Fruit fly (Drosophila melanogaster) whole organism, embryonic: ENCODE results near the gene Lamtor3.

Experiments
- Awh ChIP-seq: fragments of 200-800 bp; sonication (Bioruptor generic); IDR thresholded peaks from 2 replicates; pipeline ENCODE4, ENCODE4 v1.3.6; 2022; ENCODE audit warnings: missing biosample characterization, missing genetic modification characterization
- B-H1 ChIP-seq: fragments of 200-800 bp; sonication (Bioruptor generic); IDR thresholded peaks from 3 replicates; pipeline ENCODE4 v1.3.6; 2022; ENCODE audit warnings: missing biosample characterization, missing genetic modification characterization
- Bgb ChIP-seq: fragments of 200-800 bp; sonication (Bioruptor generic); IDR thresholded peaks from 2 replicates; pipeline ENCODE4 v1.3.6; 2022; ENCODE audit warnings: missing biosample characterization, missing genetic modification characterization; ENCODE audit not compliant: partially characterized antibody
- CG10147 ChIP-seq: fragments of 200-800 bp; sonication (Bioruptor generic); optimal IDR thresholded peaks from 2 replicates; lab custom pipeline; 2019; ENCODE audit warnings: missing biosample characterization, mild to moderate bottlenecking, missing genetic modification characterization, moderate library complexity
- CG10274 ChIP-seq: fragments of 200-800 bp; sonication (Bioruptor generic); optimal IDR thresholded peaks from 3 replicates; lab custom pipeline; 2017; ENCODE audit warnings: missing biosample characterization, mild to moderate bottlenecking, missing genetic modification characterization
- CG10321 ChIP-seq: fragments of 200-800 bp; sonication (Bioruptor generic); IDR thresholded peaks from 2 replicates; pipeline ENCODE4 v1.3.6; 2022; ENCODE audit warnings: missing biosample characterization, missing genetic modification characterization
- CG11504 ChIP-seq: fragments of 200-800 bp; sonication (Bioruptor generic); optimal IDR thresholded peaks from 3 replicates; lab custom pipeline; 2019; ENCODE audit warnings: missing biosample characterization, mild to moderate bottlenecking, missing genetic modification characterization, moderate library complexity
- CG12659 ChIP-seq: fragments of 200-800 bp; sonication (Bioruptor generic); optimal IDR thresholded peaks from 3 replicates; lab custom pipeline; 2017; ENCODE audit warnings: mild to moderate bottlenecking, missing biosample characterization, missing genetic modification reagents, missing genetic modification characterization
- CG15601 ChIP-seq: fragments of 200-800 bp; sonication (Bioruptor generic); optimal IDR thresholded peaks from 3 replicates; lab custom pipeline; 2019; ENCODE audit warnings: missing biosample characterization, mild to moderate bottlenecking, missing genetic modification characterization, moderate library complexity
- CG1603 ChIP-seq: fragments of 200-800 bp; sonication (Bioruptor generic); optimal IDR thresholded peaks from 2 replicates; lab custom pipeline; 2019; ENCODE audit warnings: missing biosample characterization, mild to moderate bottlenecking, missing genetic modification characterization, moderate library complexity
- CG17328 ChIP-seq: fragments of 200-800 bp; sonication (Bioruptor generic); IDR thresholded peaks from 2 replicates; pipeline ENCODE4 v1.3.6; 2022; ENCODE audit warnings: missing biosample characterization, missing genetic modification characterization
- CG17359 ChIP-seq: fragments of 200-800 bp; sonication (Bioruptor generic); optimal IDR thresholded peaks from 3 replicates; lab custom pipeline; 2018; ENCODE audit warnings: missing biosample characterization, mild to moderate bottlenecking, missing genetic modification characterization, moderate library complexity
- CG17361 ChIP-seq: fragments of 200-800 bp; sonication (Bioruptor generic); IDR thresholded peaks from 3 replicates; pipeline ENCODE4 v1.3.6; 2022; ENCODE audit warnings: missing biosample characterization, missing genetic modification characterization
- CG17802 ChIP-seq: fragments of 200-800 bp; sonication (Bioruptor generic); optimal IDR thresholded peaks from 2 replicates; lab custom pipeline; 2018; ENCODE audit warnings: missing biosample characterization, mild to moderate bottlenecking, missing genetic modification characterization, moderate library complexity
- CG31224 ChIP-seq: fragments of 200-800 bp; sonication (Bioruptor generic); IDR thresholded peaks from 2 replicates; pipeline ENCODE4 v1.3.6; 2022; ENCODE audit warnings: missing biosample characterization, missing genetic modification characterization
- CG3281 ChIP-seq: fragments of 200-800 bp; sonication (Bioruptor generic); optimal IDR thresholded peaks from 3 replicates; lab custom pipeline; 2017; ENCODE audit warnings: missing biosample characterization, mild to moderate bottlenecking, missing genetic modification characterization
- CG34376 ChIP-seq: fragments of 200-800 bp; sonication (Bioruptor generic); optimal IDR thresholded peaks from 2 replicates; lab custom pipeline; 2018; ENCODE audit warnings: missing biosample characterization, mild to moderate bottlenecking, missing genetic modification characterization
- CG4282 ChIP-seq: fragments of 200-800 bp; sonication (Bioruptor generic); optimal IDR thresholded peaks from 2 replicates; lab custom pipeline; 2016; ENCODE audit warnings: missing biosample characterization, missing genetic modification characterization
- CG8765 ChIP-seq: fragments of 200-800 bp; sonication (Bioruptor generic); IDR thresholded peaks from 2 replicates; pipeline ENCODE4 v1.3.6; 2022; ENCODE audit warnings: missing biosample characterization, missing genetic modification characterization
- CG9609 ChIP-seq: fragments of 200-800 bp; sonication (Bioruptor generic); optimal IDR thresholded peaks from 3 replicates; lab custom pipeline; 2016; ENCODE audit warnings: missing biosample characterization, missing genetic modification characterization
- CG9727 ChIP-seq: fragments of 200-800 bp; sonication (Bioruptor generic); optimal IDR thresholded peaks from 3 replicates; lab custom pipeline; 2017; ENCODE audit warnings: missing biosample characterization, mild to moderate bottlenecking, missing genetic modification characterization
- CG9797 ChIP-seq: fragments of 200-800 bp; sonication (Bioruptor generic); optimal IDR thresholded peaks from 3 replicates; lab custom pipeline; 2018; ENCODE audit warnings: missing biosample characterization, mild to moderate bottlenecking, missing genetic modification characterization
- Chrac-16 ChIP-seq: fragments of 200-800 bp; sonication (Bioruptor generic); optimal IDR thresholded peaks from 3 replicates; lab custom pipeline; 2016; ENCODE audit warnings: missing biosample characterization, missing genetic modification characterization
- D19A ChIP-seq: fragments of 200-800 bp; optimal IDR thresholded peaks from 3 replicates; lab custom pipeline; 2019; ENCODE audit warnings: missing biosample characterization, mild to moderate bottlenecking, missing genetic modification characterization, moderate library complexity
- Dek ChIP-seq: fragments of 200-800 bp; sonication (Bioruptor generic); optimal IDR thresholded peaks from 3 replicates; lab custom pipeline; 2019; ENCODE audit warnings: missing biosample characterization, mild to moderate bottlenecking, missing genetic modification characterization, moderate library complexity
- Elba2 ChIP-seq: fragments of 200-800 bp; sonication (Bioruptor generic); optimal IDR thresholded peaks from 3 replicates; lab custom pipeline; 2016; ENCODE audit warnings: missing biosample characterization, missing genetic modification characterization
- Gsc ChIP-seq: fragments of 200-800 bp; sonication (Bioruptor generic); IDR thresholded peaks from 2 replicates; pipeline ENCODE4 v1.3.6; 2022; ENCODE audit warnings: missing biosample characterization, missing genetic modification characterization
- Lhr ChIP-seq: fragments of 200-800 bp; sonication (Bioruptor generic); optimal IDR thresholded peaks from 3 replicates; lab custom pipeline; 2017; ENCODE audit warnings: mild to moderate bottlenecking, missing biosample characterization, missing genetic modification reagents, missing genetic modification characterization
- MBD-R2 ChIP-seq: fragments of 200-800 bp; sonication (Bioruptor generic); IDR thresholded peaks from 2 replicates; pipeline ENCODE4 v1.3.6; 2022; ENCODE audit warnings: missing biosample characterization, missing genetic modification characterization
- Pdp1 ChIP-seq, 2 experiments: fragments of 200-800 bp; sonication (Bioruptor generic); optimal IDR thresholded peaks; 3 replicates each; lab custom pipeline; 2016; ENCODE audit warnings: missing biosample characterization in 2 of 2, missing genetic modification characterization in 2 of 2, mild to moderate bottlenecking in 1 of 2, moderate library complexity in 1 of 2
- Six4 ChIP-seq: fragments of 200-800 bp; sonication (Bioruptor generic); optimal IDR thresholded peaks from 2 replicates; lab custom pipeline; 2016; ENCODE audit warnings: missing biosample characterization, missing genetic modification characterization
- Spps ChIP-seq: fragments of 200-800 bp; sonication (Bioruptor generic); optimal IDR thresholded peaks from 2 replicates; lab custom pipeline; 2018; ENCODE audit warnings: missing biosample characterization, mild to moderate bottlenecking, missing genetic modification characterization
- Taf1 ChIP-seq: fragments of 200-800 bp; sonication (Bioruptor generic); IDR thresholded peaks from 2 replicates; pipeline ENCODE4 v1.3.6; 2022; ENCODE audit warnings: missing biosample characterization, missing genetic modification characterization
- abd-A ChIP-seq: fragments of 200-800 bp; sonication (Bioruptor generic); optimal IDR thresholded peaks from 3 replicates; lab custom pipeline; 2019; ENCODE audit warnings: missing biosample characterization, mild to moderate bottlenecking, missing genetic modification characterization, moderate library complexity
- aop ChIP-seq: fragments of 200-800 bp; sonication (Bioruptor generic); IDR thresholded peaks from 2 replicates; pipeline ENCODE4 v1.3.6; 2022; ENCODE audit warnings: missing biosample characterization, missing genetic modification characterization
- bbx ChIP-seq: fragments of 200-800 bp; sonication (Bioruptor generic); IDR thresholded peaks from 2 replicates; pipeline ENCODE4 v1.3.6; 2022; ENCODE audit warnings: missing biosample characterization, missing genetic modification characterization; ENCODE audit not compliant: partially characterized antibody
- caup ChIP-seq: fragments of 200-800 bp; sonication (Bioruptor generic); optimal IDR thresholded peaks from 3 replicates; lab custom pipeline; 2017; ENCODE audit warnings: missing biosample characterization, mild to moderate bottlenecking, missing genetic modification characterization, moderate library complexity; ENCODE audit not compliant: severe bottlenecking
- chinmo ChIP-seq: fragments of 200-800 bp; sonication (Bioruptor generic); IDR thresholded peaks from 4 replicates; pipeline ENCODE4 v1.3.6; 2022; ENCODE audit warnings: missing biosample characterization, missing genetic modification characterization; ENCODE audit not compliant: partially characterized antibody
- gce ChIP-seq: fragments of 200-800 bp; sonication (Bioruptor generic); IDR thresholded peaks from 3 replicates; pipeline ENCODE4 v1.3.6; 2022; ENCODE audit warnings: missing biosample characterization, missing genetic modification characterization
- jigr1 ChIP-seq: fragments of 200-800 bp; sonication (Bioruptor generic); IDR thresholded peaks from 3 replicates; pipeline ENCODE4 v1.3.6; 2022; ENCODE audit warnings: missing biosample characterization, missing genetic modification characterization
- odd ChIP-seq: fragments of 200-800 bp; sonication (Bioruptor generic); optimal IDR thresholded peaks from 2 replicates; lab custom pipeline; 2017; ENCODE audit warnings: missing biosample characterization, mild to moderate bottlenecking, missing genetic modification characterization
- onecut ChIP-seq: fragments of 200-800 bp; sonication (Bioruptor generic); IDR thresholded peaks from 2 replicates; pipeline ENCODE4 v1.3.6; 2022; ENCODE audit warnings: missing biosample characterization, missing genetic modification characterization
- org-1 ChIP-seq: fragments of 200-800 bp; sonication (Bioruptor generic); optimal IDR thresholded peaks from 2 replicates; lab custom pipeline; 2017; ENCODE audit warnings: missing biosample characterization, missing genetic modification characterization
- sens ChIP-seq: fragments of 200-800 bp; sonication (Bioruptor generic); peaks from one replicate; lab custom pipeline; 2016; ENCODE audit warnings: missing biosample characterization, missing genetic modification characterization
- sim ChIP-seq: fragments of 200-800 bp; sonication (Bioruptor generic); IDR thresholded peaks from 2 replicates; pipeline ENCODE4 v1.3.6; 2022; ENCODE audit warnings: missing biosample characterization, missing genetic modification characterization
- sna ChIP-seq: fragments of 200-800 bp; sonication (Bioruptor generic); IDR thresholded peaks from 2 replicates; pipeline ENCODE4 v1.3.6; 2022; ENCODE audit warnings: missing biosample characterization, missing genetic modification characterization; ENCODE audit not compliant: partially characterized antibody
- sr ChIP-seq: fragments of 200-800 bp; sonication (Bioruptor generic); IDR thresholded peaks from 3 replicates; pipeline ENCODE4 v1.3.6; 2022; ENCODE audit warnings: missing biosample characterization, missing genetic modification characterization
- sug ChIP-seq: fragments of 200-800 bp; optimal IDR thresholded peaks from 2 replicates; lab custom pipeline; 2019; ENCODE audit warnings: missing biosample characterization, mild to moderate bottlenecking, missing genetic modification characterization, moderate library complexity
- tap ChIP-seq: fragments of 200-800 bp; optimal IDR thresholded peaks from 3 replicates; lab custom pipeline; 2019; ENCODE audit warnings: missing biosample characterization, mild to moderate bottlenecking, missing genetic modification characterization, moderate library complexity

Gene Lamtor3

DNA sequence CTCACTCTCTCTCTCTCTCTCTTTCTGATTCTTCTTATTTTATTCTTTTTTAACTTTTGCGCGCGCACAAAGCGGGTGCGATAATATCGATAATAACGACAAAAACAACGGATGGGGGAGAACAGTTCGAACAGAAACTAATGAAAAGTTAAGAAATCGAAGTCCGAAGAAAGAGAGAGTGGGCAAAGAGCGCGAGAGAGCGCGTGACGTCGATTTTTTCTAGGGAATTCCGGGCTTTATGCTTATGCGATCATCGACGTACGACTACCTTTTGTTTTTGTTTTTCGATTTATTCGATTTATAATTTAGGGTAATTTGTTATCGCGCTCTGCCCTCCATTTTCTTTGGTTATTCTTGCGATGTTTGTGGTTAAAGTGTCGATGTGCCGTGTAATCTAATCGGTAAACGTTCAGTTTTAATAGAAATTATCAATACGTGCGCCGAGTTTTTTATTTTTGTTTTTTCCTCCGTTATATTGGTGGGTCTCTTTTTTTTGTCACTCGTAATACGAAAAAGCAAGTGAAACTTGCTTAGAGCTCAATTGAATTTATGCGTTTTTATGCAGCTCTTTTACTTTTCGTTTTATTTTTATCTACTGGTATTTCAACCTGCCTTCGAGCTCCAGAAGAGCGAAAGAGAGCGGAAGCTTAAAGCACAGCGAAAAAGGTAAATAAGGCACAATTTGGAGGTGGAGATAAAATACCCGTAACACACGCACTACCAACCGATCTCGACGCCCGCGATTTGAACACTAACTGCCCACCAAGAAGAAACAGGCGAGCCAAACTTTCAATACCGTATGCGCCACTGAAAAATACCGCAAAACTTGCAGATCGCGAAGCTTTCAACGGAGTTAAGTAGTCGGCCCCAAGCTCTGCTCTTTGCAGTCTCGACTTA, 31.2 kb upstream of the Lamtor3 start, which contains the start of gene dl (continued):
- TF ChIP-seq CG10274 (GFP tag; lab: Kevin White, UChicago) (no peak), CG9797 (GFP tag; lab: Kevin White, UChicago) (no peak), CG9609 (no peak), Spps (no peak), Pdp1 (GFP tag; optimal IDR thresholded peaks at IDR 0.05; lab: Kevin White, UChicago) (peak in 1 of 2 experiments; percentile 81), Dek (tag; lab: Kevin White, UChicago) (no peak), D19A (peak; percentile 10), odd (GFP tag; lab: Kevin White, UChicago) (no peak), CG17361 (no peak; the same call in 2 of the 3 replicates), CG3281 (GFP tag; lab: Kevin White, UChicago) (no peak), Chrac-16 (GFP tag; lab: Kevin White, UChicago) (no peak), Six4 (GFP tag; lab: Kevin White, UChicago) (no peak), bbx (GFP tag; lab: Robert Waterston, UW) (no peak), sim (GFP tag; lab: Robert Waterston, UW) (no peak), CG17802 (no peak), CG1603 (tag; lab: Kevin White, UChicago) (no peak), Bgb (GFP tag; lab: Robert Waterston, UW) (peak; percentile 36; the same call in 1 of the 2 replicates), sug (tag; lab: Kevin White, UChicago) (no peak), CG17328 (GFP tag; lab: Robert Waterston, UW) (no peak), CG10147 (GFP tag; lab: Kevin White, UChicago) (no peak), Awh (GFP tag; lab: Robert Waterston, UW) (0 out of 2 replicates have a peak, but pooled peaks have one; percentile 7), CG31224 (no peak), Elba2 (GFP tag; lab: Kevin White, UChicago) (no peak), Gsc (GFP tag; lab: Robert Waterston, UW) (no peak), Lhr (GFP tag; lab: Kevin White, UChicago) (no peak), CG11504 (tag; lab: Kevin White, UChicago) (no peak), CG34376 (peak; percentile 46), B-H1 (GFP tag; lab: Robert Waterston, UW) (no peak), org-1 (GFP tag; lab: Kevin White, UChicago) (no peak), Taf1 (GFP tag; lab: Robert Waterston, UW) (no peak), gce (GFP tag; lab: Robert Waterston, UW) (no peak), sr (GFP tag; lab: Robert Waterston, UW) (no peak; the same call in 2 of the 3 replicates), MBD-R2 (no peak), abd-A (tag; lab: Kevin White, UChicago) (peak; percentile 69), sens (GFP tag; lab: Kevin White, UChicago) (peak; percentile 80), CG9727 (GFP tag; lab: Kevin White, UChicago) (no peak), CG12659 (GFP tag; lab: Kevin White, UChicago) (peak; percentile 6), CG17359 (tag; lab: Kevin White, UChicago) (no peak), CG8765 (GFP tag; lab: Robert Waterston, UW) (no peak), aop (GFP tag; lab: Robert Waterston, UW) (no peak), CG4282 (GFP tag; lab: Kevin White, UChicago) (no peak), CG15601 (no peak), onecut (GFP tag; lab: Robert Waterston, UW) (0 out of 2 replicates have a peak, but pooled peaks have one; percentile 4), CG10321 (GFP tag; lab: Robert Waterston, UW) (no peak), caup (GFP tag; lab: Kevin White, UChicago) (no peak), chinmo (peak; percentile 85; the same call in 3 of the 4 replicates), tap (no peak), jigr1 (GFP tag; lab: Robert Waterston, UW) (no peak), sna (GFP tag; lab: Robert Waterston, UW) (no peak)
